Worm (Caenorhabditis elegans) whole organism, early embryonic: ENCODE measurements around the gene clec-3.

Experiments
- B0310.2 ChIP-seq: sonication (generic microtip); optimal IDR thresholded peaks from 2 replicates; lab custom pipeline; 2016; ENCODE audit warnings: mild to moderate bottlenecking, missing genetic modification characterization, missing compliant biosample characterization
- F13C5.2 ChIP-seq: sonication (generic microtip); optimal IDR thresholded peaks from 2 replicates; lab custom pipeline; 2017; ENCODE audit warnings: mild to moderate bottlenecking, missing genetic modification characterization, inconsistent platforms, missing compliant biosample characterization
- aly-1 ChIP-seq: sonication (generic microtip); optimal IDR thresholded peaks from 2 replicates; lab custom pipeline; 2016; ENCODE audit warnings: missing genetic modification characterization, missing compliant biosample characterization
- ama-1 ChIP-seq: fragments of 150-350 bp; optimal IDR thresholded peaks from 2 replicates; lab custom pipeline; 2014
- ceh-13 ChIP-seq: fragments of 200-800 bp; sonication (Bioruptor generic); optimal IDR thresholded peaks from 2 replicates; lab custom pipeline; 2018; ENCODE audit warnings: mild to moderate bottlenecking, missing genetic modification characterization, missing compliant biosample characterization
- ceh-36 ChIP-seq: sonication (generic microtip); optimal IDR thresholded peaks from 2 replicates; lab custom pipeline; 2016; ENCODE audit warnings: missing genetic modification characterization, inconsistent platforms, missing compliant biosample characterization
- ets-7 ChIP-seq: sonication (generic microtip); optimal IDR thresholded peaks from 2 replicates; lab custom pipeline; 2016; ENCODE audit warnings: missing genotype, missing genetic modification characterization, missing compliant biosample characterization
- flt-1 ChIP-seq: fragments of 200-800 bp; sonication (Bioruptor generic); IDR thresholded peaks from 2 replicates; pipeline ENCODE4 v1.3.6; 2022; ENCODE audit warnings: missing genetic modification characterization, missing compliant biosample characterization
- hmbx-1 ChIP-seq: sonication (generic microtip); optimal IDR thresholded peaks from 2 replicates; lab custom pipeline; 2016; ENCODE audit warnings: mild to moderate bottlenecking, missing genetic modification characterization, missing compliant biosample characterization
- hmg-4 ChIP-seq: fragments of 200-800 bp; sonication (Bioruptor generic); optimal IDR thresholded peaks from 2 replicates; lab custom pipeline; 2018; ENCODE audit warnings: mild to moderate bottlenecking, missing genetic modification characterization, missing compliant biosample characterization
- hnd-1 ChIP-seq: sonication (generic microtip); optimal IDR thresholded peaks from 2 replicates; lab custom pipeline; 2016; ENCODE audit warnings: missing genetic modification characterization, missing compliant biosample characterization
- pes-1 ChIP-seq: fragments of 200-800 bp; sonication (Bioruptor generic); IDR thresholded peaks from 2 replicates; pipeline ENCODE4 v1.3.6; 2022; ENCODE audit warnings: missing genetic modification reagents, missing genetic modification characterization, missing compliant biosample characterization
- scrt-1 ChIP-seq: fragments of 200-800 bp; sonication (Bioruptor generic); IDR thresholded peaks from 2 replicates; pipeline ENCODE4 v1.3.6; 2022; ENCODE audit warnings: missing genetic modification characterization, missing compliant biosample characterization
- sea-1 ChIP-seq: fragments of 200-800 bp; sonication (Bioruptor generic); conservative IDR thresholded peaks from 2 replicates; pipeline ENCODE4 v1.3.6; 2022; ENCODE audit warnings: missing genetic modification characterization, missing compliant biosample characterization
- tbx-11 ChIP-seq: fragments of 200-800 bp; sonication (Bioruptor generic); IDR thresholded peaks from 2 replicates; pipeline ENCODE4 v1.3.6; 2022; ENCODE audit warnings: missing genetic modification characterization, missing compliant biosample characterization
- tbx-37 ChIP-seq: fragments of 200-800 bp; sonication (Bioruptor generic); conservative IDR thresholded peaks from 2 replicates; pipeline ENCODE4 v1.3.6; 2022; ENCODE audit warnings: missing genetic modification reagents, missing genetic modification characterization, missing compliant biosample characterization
- tra-4 ChIP-seq: sonication (generic microtip); optimal IDR thresholded peaks from 2 replicates; lab custom pipeline; 2017; ENCODE audit warnings: missing genetic modification characterization, missing compliant biosample characterization

clec-3 gene

DNA sequence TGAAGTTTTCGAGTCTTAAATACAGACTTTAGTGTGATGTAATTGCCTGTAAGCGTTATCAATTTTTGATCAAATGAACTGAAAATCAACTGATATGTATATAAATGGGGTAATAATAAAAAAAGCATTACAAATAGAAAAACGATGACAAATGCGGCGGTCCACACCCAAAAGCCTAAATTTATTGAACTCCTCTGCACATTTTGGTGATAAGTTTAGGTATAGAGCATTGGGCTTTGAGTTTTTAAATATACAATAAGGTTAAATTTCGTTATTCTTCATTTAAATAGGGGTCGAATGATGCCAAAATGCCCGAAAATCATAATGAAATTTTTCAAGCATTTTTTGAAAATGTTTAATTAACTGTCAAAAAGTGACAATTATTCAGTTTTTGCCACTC is at the start of gene clec-3:
clec-3 (minus strand) TSS at position 101 of the 400 bp plus-strand sequence.
- TF ChIP-seq ceh-36 (tag; lab: Kevin White, UChicago) (no peak), hnd-1 (tag; lab: Kevin White, UChicago) (no peak), hmbx-1 (tag; lab: Kevin White, UChicago) (no peak), hmg-4 (GFP tag; lab: Kevin White, UChicago) (no peak), ama-1 (lab: Kevin White, UChicago) (no peak)

DNA sequence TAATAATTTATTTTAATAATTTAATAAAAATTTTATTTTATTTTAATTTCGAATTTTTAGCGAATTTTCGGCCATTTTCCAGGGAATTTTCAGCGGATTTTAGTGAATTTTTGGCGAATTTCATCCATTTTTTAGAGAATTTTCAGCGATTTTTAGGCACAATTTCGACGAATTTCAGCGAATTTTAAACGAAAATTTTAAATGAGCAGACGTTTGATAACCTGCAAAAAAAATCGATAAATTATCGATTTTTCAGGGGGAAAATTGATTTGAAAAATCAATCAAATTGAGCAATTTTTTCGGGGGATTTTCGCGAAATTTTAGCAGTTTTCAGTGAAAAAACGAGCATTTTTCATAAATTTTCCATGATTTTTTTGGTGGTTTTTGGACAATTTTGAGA is 48.9 kb upstream of the clec-3 start:
- no peak for TF ChIP-seq ceh-36 (tag; lab: Kevin White, UChicago)
- no peak for TF ChIP-seq tra-4 (tag; lab: Kevin White, UChicago)
- no peak for TF ChIP-seq tbx-37 (GFP tag; lab: Robert Waterston, UW)

DNA sequence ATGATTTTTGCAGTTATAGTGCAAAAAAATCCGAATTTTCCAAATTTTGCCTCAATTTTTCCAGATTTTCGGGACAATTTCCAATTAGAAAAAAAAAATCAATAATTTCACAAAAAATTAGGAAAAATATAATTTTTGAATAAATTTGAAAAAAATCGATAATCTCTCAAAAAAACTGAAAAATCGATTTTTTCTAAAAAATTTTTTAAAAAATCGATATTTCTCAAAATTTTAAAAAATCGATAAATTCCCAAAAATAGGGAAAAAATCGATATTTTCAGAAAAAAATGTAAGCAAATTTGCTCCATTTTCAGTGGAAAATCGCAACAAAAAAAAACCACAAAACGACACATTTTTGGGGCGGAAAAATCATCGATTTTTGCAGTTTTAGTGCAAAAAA is 48.2 kb upstream of the clec-3 start:
- no peak for TF ChIP-seq sea-1
- TF ChIP-seq aly-1 (tag; lab: Kevin White, UChicago), result no peak
- no peak for TF ChIP-seq tbx-37 (GFP tag; lab: Robert Waterston, UW)
- no peak for TF ChIP-seq F13C5.2 (tag; lab: Kevin White, UChicago)
- TF ChIP-seq tra-4 (tag; lab: Kevin White, UChicago), result no peak
- no peak for TF ChIP-seq scrt-1
- no peak for TF ChIP-seq ama-1 (lab: Kevin White, UChicago)
- TF ChIP-seq hmbx-1 (tag; lab: Kevin White, UChicago), result no peak
- TF ChIP-seq ceh-13 (GFP tag; lab: Kevin White, UChicago), result no peak
- TF ChIP-seq flt-1 (GFP tag; lab: Robert Waterston, UW), result no peak
- no peak for TF ChIP-seq pes-1
- no peak for TF ChIP-seq hnd-1 (tag; lab: Kevin White, UChicago)
- no peak for TF ChIP-seq ceh-36 (tag; lab: Kevin White, UChicago)
- no peak for TF ChIP-seq ets-7 (tag; lab: Kevin White, UChicago)
- no peak for TF ChIP-seq B0310.2 (tag; lab: Kevin White, UChicago)
- no peak for TF ChIP-seq tbx-11
- no peak for TF ChIP-seq hmg-4 (GFP tag; lab: Kevin White, UChicago)

DNA sequence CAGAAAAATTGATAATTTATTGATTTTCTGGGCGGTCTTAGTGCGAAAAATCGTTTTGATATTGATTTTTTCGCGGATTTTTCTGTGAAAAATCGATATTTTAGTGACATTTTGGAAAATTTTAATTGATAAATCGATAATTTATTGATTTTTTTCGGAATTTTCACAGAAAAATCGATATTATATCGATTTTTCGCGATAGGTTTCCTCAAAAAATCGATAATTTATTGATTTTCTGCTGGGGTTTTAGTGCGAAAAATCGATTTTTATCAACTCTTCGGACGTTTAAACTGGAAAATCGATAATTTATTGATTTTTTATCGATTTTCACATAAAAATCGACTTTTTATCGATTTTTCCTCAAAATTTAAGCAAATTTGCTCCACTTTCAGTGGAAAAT is 47.7 kb upstream of the clec-3 start:
- TF ChIP-seq tra-4 (tag; lab: Kevin White, UChicago) (no peak), ama-1 (lab: Kevin White, UChicago) (no peak), ceh-36 (tag; lab: Kevin White, UChicago) (no peak), sea-1 (no peak), hmg-4 (GFP tag; lab: Kevin White, UChicago) (no peak), tbx-37 (GFP tag; lab: Robert Waterston, UW) (no peak), flt-1 (GFP tag; lab: Robert Waterston, UW) (no peak), aly-1 (tag; lab: Kevin White, UChicago) (no peak), ets-7 (tag; lab: Kevin White, UChicago) (no peak), hnd-1 (tag; lab: Kevin White, UChicago) (no peak), hmbx-1 (tag; lab: Kevin White, UChicago) (no peak), tbx-11 (no peak), ceh-13 (GFP tag; lab: Kevin White, UChicago) (no peak)

DNA sequence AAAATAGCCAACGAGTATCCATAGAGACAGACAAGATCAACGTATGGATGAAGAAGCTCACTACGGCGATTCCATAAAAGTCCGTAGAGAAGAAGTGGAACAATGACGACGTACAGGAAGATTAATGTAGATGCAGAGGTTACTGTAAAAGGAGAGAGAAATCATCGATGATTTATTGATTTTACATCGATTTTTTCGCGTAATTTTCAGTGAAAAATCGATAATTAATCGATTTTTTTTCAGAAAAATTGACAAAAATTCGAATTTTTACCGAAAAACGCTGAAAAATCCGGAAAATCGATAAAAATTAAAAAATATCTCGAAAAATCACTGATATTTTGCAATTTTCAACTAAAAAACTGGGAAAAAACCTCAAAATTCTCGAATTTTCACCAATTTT is 46.7 kb upstream of the clec-3 start:
- TF ChIP-seq ceh-13 (GFP tag; lab: Kevin White, UChicago) (no peak), hmg-4 (GFP tag; lab: Kevin White, UChicago) (no peak), aly-1 (tag; lab: Kevin White, UChicago) (no peak), sea-1 (no peak), ets-7 (tag; lab: Kevin White, UChicago) (no peak), tbx-37 (GFP tag; lab: Robert Waterston, UW) (no peak), pes-1 (no peak), hnd-1 (tag; lab: Kevin White, UChicago) (no peak), ama-1 (lab: Kevin White, UChicago) (no peak), scrt-1 (no peak), B0310.2 (tag; lab: Kevin White, UChicago) (no peak), tbx-11 (no peak), F13C5.2 (tag; lab: Kevin White, UChicago) (no peak), flt-1 (GFP tag; lab: Robert Waterston, UW) (no peak)

DNA sequence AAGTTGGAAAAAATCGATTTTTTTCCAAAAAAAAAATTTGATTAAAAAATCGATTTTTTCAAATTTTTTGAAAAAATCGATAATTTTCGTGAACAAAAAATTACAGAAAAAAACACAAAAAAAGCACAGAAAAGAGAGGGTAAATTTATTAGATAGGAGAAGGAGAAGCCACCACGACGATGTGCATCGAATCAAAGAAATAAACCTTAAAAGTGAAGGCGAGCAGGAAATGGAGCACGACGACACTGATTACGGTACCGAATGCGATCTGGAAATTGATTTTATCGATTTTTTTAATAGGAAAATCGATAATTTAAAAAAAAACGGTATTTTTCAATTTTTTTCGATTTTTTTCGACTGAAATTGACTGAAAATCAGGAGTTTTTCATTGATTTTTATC is 45.4 kb upstream of the clec-3 start:
- TF ChIP-seq F13C5.2 (tag; lab: Kevin White, UChicago) (no peak), ceh-13 (GFP tag; lab: Kevin White, UChicago) (no peak), aly-1 (tag; lab: Kevin White, UChicago) (no peak), ceh-36 (tag; lab: Kevin White, UChicago) (no peak), pes-1 (no peak), tbx-37 (GFP tag; lab: Robert Waterston, UW) (no peak), flt-1 (GFP tag; lab: Robert Waterston, UW) (no peak), hmbx-1 (tag; lab: Kevin White, UChicago) (no peak), ama-1 (lab: Kevin White, UChicago) (no peak)

DNA sequence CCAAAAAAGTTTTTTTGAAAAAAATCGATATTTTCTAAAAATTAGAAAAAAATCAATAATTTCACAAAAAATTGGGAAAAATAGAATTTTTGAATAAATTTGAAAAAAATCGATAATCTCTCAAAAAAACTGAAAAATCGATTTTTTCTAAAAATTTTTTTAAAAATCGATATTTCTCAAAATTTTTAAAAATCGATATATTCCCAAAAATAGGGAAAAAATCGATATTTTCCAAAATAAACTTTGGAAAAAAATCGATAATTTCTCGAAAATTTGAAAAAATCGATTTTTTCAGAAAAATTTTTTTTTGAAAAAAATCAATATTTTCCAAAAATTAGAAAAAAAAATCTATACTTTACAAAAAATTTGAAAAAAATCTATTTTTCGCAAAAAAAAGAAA is 44.9 kb upstream of the clec-3 start:
- no peak for TF ChIP-seq ama-1 (lab: Kevin White, UChicago)
- no peak for TF ChIP-seq ceh-36 (tag; lab: Kevin White, UChicago)
- TF ChIP-seq tbx-11, result no peak
- TF ChIP-seq ets-7 (tag; lab: Kevin White, UChicago), result no peak
- TF ChIP-seq tra-4 (tag; lab: Kevin White, UChicago), result no peak
- TF ChIP-seq scrt-1, result no peak

DNA sequence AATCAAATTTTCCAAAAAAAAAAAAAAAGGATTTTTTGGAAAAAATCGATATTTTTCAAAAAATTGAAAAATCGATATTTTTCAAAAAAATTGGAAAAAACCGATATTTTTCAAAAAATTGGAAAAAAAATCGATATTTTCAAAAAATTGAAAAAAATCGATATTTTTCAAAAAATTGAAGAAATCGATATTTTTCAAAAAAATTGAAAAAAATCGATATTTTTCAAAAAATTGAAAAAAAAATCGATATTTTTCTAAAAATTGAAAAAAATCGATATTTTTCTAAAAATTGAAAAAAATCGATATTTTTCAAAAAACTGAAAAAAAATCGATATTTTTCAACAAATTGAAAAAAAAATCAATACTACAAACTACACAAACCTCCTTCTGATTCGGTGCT is 44.3 kb upstream of the clec-3 start:
- TF ChIP-seq tra-4 (tag; lab: Kevin White, UChicago) (no peak), pes-1 (no peak), ets-7 (tag; lab: Kevin White, UChicago) (no peak), hmg-4 (GFP tag; lab: Kevin White, UChicago) (no peak), scrt-1 (no peak), tbx-11 (no peak), aly-1 (tag; lab: Kevin White, UChicago) (no peak), ama-1 (lab: Kevin White, UChicago) (no peak), sea-1 (no peak), hnd-1 (tag; lab: Kevin White, UChicago) (no peak), ceh-13 (GFP tag; lab: Kevin White, UChicago) (no peak), flt-1 (GFP tag; lab: Robert Waterston, UW) (no peak), tbx-37 (GFP tag; lab: Robert Waterston, UW) (no peak)
